Worm (Caenorhabditis elegans) whole organism, L4/young adult: Measurements from ENCODE around the gene E02H1.6.

Source experiments
- W03F9.2 ChIP-seq: fragments of 150-350 bp; optimal IDR thresholded peaks from 2 replicates; lab custom pipeline; 2014; ENCODE audit warnings: missing biosample characterization, missing genetic modification characterization
- dao-5 ChIP-seq: sonication (generic microtip); optimal IDR thresholded peaks from 2 replicates; lab custom pipeline; 2016; ENCODE audit warnings: missing genotype, missing genetic modification characterization, moderate library complexity, missing compliant biosample characterization
- him-1 ChIP-seq: sonication (generic microtip); optimal IDR thresholded peaks from 2 replicates; lab custom pipeline; 2016; ENCODE audit warnings: missing genotype, missing genetic modification reagents, missing genetic modification characterization, missing compliant biosample characterization

E02H1.6 gene

DNA sequence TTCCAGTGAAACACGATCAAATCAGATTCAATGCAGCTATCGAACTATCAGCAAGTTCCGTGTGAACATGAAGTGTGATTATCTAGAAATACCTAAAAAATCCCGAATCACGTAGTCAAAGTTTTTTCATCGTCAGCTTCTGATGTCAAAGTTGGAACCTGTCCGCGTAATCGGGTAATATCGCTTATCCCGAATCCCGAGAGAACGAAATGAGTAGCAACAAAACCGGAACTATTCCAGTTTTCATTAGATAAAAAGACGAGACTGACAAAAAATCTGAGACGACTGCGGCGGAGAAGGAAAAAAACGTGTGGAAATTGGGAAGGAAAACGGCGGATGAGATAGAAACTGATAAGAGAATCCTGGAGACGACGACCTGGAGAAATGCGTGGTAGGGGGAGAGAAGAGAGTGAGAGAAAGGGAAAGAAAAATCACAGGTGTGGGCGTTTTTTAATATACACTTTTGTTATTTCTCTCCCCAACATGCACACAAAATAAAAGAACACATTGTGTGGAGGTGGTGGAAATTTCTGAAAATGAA lies 23.6 kb downstream of the E02H1.6 start:
- TF ChIP-seq him-1 (tag; lab: Kevin White, UChicago) (no peak), W03F9.2 (tag; lab: Kevin White, UChicago) (no peak), dao-5 (tag; lab: Kevin White, UChicago) (no peak)

ce11 chrII:9620616-9621015 lies 24.1 kb downstream of the E02H1.6 start:
- no peak for TF ChIP-seq W03F9.2 (tag; lab: Kevin White, UChicago)
- TF ChIP-seq dao-5 (tag; lab: Kevin White, UChicago), result no peak
- TF ChIP-seq him-1 (tag; lab: Kevin White, UChicago), result no peak

- TF ChIP-seq dao-5 (tag; lab: Kevin White, UChicago) (no peak), him-1 (tag; lab: Kevin White, UChicago) (no peak), W03F9.2 (tag; lab: Kevin White, UChicago) (no peak)
Observed at ce11 chrII:9621121-9621520, 24.6 kb downstream of the E02H1.6 start.

ce11 chrII:9621913-9622348 lies 25.4 kb downstream of the E02H1.6 start:
- TF ChIP-seq dao-5 (tag; lab: Kevin White, UChicago) (no peak), him-1 (tag; lab: Kevin White, UChicago) (no peak), W03F9.2 (tag; lab: Kevin White, UChicago) (peak; percentile 14)

DNA sequence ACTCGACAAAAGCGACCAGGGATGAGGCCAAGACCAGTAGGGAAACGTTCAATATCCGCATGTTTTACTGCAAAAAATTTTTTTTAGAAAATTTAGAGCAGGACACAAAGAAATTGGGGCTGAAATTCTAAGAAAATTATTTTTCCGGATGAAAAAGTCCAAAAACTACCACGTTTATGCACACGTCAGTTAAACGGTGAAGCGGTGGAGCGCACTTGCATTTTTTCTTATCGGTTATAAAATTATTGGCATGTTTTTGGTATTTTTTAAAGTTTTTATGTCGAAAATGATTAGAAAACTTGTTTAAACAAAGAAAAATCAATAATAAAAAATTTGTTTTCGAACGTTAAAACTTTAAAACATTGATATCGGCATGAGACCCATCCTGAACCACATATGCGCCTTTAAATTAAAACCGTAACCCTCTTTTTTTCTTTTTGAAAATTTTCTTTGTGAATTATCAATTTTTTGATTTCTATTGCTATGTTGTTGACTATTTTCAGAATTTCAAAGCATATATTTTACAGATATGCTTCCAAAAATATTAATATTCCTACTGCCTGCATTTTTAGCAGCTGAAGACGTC lies 27.7 kb downstream of the E02H1.6 start, which contains the start of the genes dnj-20 and ZK1307.8:
TSS of gene dnj-20 (minus strand) at position 67 of the 586 bp plus-strand sequence.
TSS of gene ZK1307.8 (plus strand) at position 504 of the 586 bp plus-strand sequence.
- TF ChIP-seq him-1 (tag; lab: Kevin White, UChicago) (no peak), dao-5 (tag; lab: Kevin White, UChicago) (no peak), W03F9.2 (tag; lab: Kevin White, UChicago) (peak; percentile 35)

DNA sequence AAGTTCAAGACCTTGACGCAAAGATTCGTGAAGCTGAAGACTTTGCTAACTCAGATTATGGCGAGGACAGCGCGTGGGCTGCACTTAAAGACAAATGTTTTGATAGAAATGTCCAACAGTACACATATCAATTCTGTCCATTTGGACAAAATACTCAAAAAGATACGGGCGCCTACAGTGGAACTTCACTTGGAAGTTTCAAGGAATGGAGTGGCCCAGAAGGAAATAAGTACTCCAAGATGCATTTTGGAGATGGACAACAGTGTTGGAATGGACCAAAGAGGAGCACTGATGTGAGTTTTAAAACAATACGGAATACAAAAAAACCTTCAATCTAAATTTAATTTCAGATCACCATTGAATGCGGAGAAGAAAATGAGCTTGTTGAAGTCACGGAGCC lies 29.4 kb downstream of the E02H1.6 start:
- TF ChIP-seq dao-5 (tag; lab: Kevin White, UChicago) (no peak), W03F9.2 (tag; lab: Kevin White, UChicago) (no peak), him-1 (tag; lab: Kevin White, UChicago) (no peak)

DNA sequence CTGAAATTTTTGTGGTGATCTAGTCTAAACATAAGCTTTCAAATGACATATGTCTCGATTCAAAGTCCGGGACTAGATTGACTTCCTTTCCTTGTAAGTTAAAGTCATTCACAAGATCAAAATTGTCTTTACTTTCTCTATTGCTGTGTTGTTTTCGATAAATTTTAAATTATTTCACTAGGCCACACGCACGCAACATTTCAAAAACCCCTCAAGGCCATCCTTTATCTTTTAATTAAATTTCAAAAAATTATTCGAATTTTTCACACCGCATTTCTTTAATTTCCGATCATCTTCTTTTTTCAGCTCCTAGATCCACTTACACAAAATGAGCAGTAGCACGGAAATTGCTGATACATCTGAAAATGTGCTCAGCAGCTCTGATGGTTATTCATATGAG lies 39.8 kb downstream of the E02H1.6 start, which contains the start of gene ZK1307.7:
TSS of gene ZK1307.7 (plus strand) at position 301 of the 400 bp plus-strand sequence.
- TF ChIP-seq W03F9.2 (tag; lab: Kevin White, UChicago) (no peak), him-1 (tag; lab: Kevin White, UChicago) (no peak), dao-5 (tag; lab: Kevin White, UChicago) (no peak)

DNA sequence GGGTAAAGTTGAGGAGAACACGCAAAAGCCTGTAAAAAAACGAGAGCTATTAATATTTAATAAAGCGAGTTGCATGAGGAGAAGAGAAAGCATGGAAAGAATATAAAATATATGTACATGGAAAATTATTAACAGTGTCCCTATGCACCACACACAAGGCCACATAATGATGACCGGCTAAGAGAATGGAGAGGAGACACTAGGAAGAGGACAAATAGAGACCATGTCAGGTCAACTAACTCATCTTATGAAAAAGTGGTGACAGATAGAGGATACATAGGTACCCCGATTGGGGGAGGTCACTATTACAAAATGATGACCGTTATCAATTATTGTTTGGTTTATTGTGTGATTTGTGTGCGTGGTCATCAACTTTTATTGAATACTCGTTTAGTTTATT lies 47.9 kb downstream of the E02H1.6 start, which contains the start of gene fzr-1:
TSS of gene fzr-1 (minus strand) at position 29 of the 400 bp plus-strand sequence.
- no peak for TF ChIP-seq dao-5 (tag; lab: Kevin White, UChicago)
- TF ChIP-seq him-1 (tag; lab: Kevin White, UChicago), result no peak
- no peak for TF ChIP-seq W03F9.2 (tag; lab: Kevin White, UChicago)

DNA sequence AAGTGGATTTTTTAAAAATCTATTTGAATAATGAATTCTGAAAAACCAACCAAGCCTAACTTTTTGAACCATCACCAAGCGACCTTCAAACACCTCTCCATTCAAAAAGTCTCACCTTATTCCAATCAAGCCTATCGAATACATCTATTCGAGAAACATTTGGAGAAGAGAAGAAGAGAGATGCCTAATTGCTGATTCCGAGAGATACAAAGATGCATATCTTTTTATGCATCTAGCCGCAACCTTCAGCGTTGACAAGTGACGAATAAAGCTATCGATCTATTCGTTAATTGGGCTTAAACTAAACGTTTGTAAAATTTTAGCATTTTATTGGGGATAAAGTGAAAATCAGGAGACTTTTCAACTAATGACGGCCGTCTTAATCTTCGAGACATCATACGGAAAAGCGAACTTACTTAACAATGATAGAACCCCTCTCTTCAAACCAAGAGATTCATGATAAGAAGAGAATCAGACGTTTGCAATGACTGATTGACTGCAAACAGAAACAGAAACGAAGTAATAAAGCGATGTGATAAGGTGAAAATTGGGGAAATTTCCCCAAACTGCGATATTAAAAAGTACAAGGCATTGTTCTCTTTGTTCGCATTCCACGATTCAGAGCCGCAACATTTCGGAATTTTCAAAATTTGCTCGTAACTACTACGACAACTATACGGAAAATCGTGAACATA lies 48.6 kb downstream of the E02H1.6 start:
- TF ChIP-seq W03F9.2 (tag; lab: Kevin White, UChicago) (peak; percentile 15), him-1 (tag; lab: Kevin White, UChicago) (no peak), dao-5 (tag; lab: Kevin White, UChicago) (no peak)

DNA sequence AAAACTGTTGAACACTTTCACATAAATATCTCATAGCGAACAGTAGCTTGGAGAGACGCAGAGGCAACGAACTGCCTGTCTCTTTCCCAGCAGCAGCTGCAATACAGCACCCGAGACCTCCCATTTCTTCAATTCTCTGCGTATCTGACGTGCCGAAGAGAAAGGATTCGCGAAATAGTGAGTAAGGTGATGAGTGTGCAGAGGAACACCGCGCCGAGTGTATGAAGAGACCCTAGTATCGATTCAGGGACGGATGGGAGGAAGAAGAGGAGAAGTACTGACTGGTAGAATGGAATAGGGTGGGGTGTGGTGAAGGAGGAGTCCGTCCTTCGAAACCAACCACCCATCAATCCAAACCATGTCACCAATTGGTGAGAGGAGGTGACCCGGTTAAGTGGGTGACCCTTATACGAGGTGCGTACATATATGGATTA lies 49.6 kb downstream of the E02H1.6 start:
- TF ChIP-seq W03F9.2 (tag; lab: Kevin White, UChicago) (no peak), him-1 (tag; lab: Kevin White, UChicago) (no peak), dao-5 (tag; lab: Kevin White, UChicago) (no peak)
